Fruit fly (Drosophila melanogaster) whole organism, embryonic: Measurements from ENCODE around the gene CG11699.

Experiments
- ATbp ChIP-seq: fragments of 200-800 bp; sonication (Bioruptor generic); optimal IDR thresholded peaks from 2 replicates; lab custom pipeline; 2017; ENCODE audit warnings: missing biosample characterization, mild to moderate bottlenecking, missing genetic modification characterization, missing genetic modification reagents
- Bdp1 ChIP-seq: fragments of 200-800 bp; sonication (Bioruptor generic); optimal IDR thresholded peaks from 3 replicates; lab custom pipeline; 2016; ENCODE audit warnings: missing biosample characterization, missing genetic modification characterization
- CG10543 ChIP-seq: fragments of 200-800 bp; sonication (Bioruptor generic); optimal IDR thresholded peaks from 3 replicates; lab custom pipeline; 2017; ENCODE audit warnings: missing biosample characterization, mild to moderate bottlenecking, missing genetic modification characterization, moderate library complexity
- CG14441 ChIP-seq: fragments of 200-800 bp; sonication (Bioruptor generic); IDR thresholded peaks from 2 replicates; pipeline ENCODE4 v1.3.6; 2022; ENCODE audit warnings: missing biosample characterization, missing genetic modification characterization
- CG1602 ChIP-seq: fragments of 200-800 bp; sonication (Bioruptor generic); optimal IDR thresholded peaks from 3 replicates; lab custom pipeline; 2016; ENCODE audit warnings: missing biosample characterization, missing genetic modification characterization
- CG1832 ChIP-seq: fragments of 200-800 bp; sonication (Bioruptor generic); optimal IDR thresholded peaks from 2 replicates; lab custom pipeline; 2017; ENCODE audit warnings: missing biosample characterization, mild to moderate bottlenecking, missing genetic modification characterization, inconsistent platforms
- CG31365 ChIP-seq: fragments of 200-800 bp; sonication (Bioruptor generic); optimal IDR thresholded peaks from 2 replicates; lab custom pipeline; 2018; ENCODE audit warnings: missing biosample characterization, mild to moderate bottlenecking, missing genetic modification characterization
- CG32532 ChIP-seq: fragments of 200-800 bp; sonication (Bioruptor generic); IDR thresholded peaks from 2 replicates; pipeline ENCODE4 v1.3.6; 2022; ENCODE audit warnings: missing biosample characterization, missing genetic modification characterization
- CG34376 ChIP-seq: fragments of 200-800 bp; sonication (Bioruptor generic); optimal IDR thresholded peaks from 2 replicates; lab custom pipeline; 2018; ENCODE audit warnings: missing biosample characterization, mild to moderate bottlenecking, missing genetic modification characterization
- CG4360 ChIP-seq: fragments of 200-800 bp; sonication (Bioruptor generic); IDR thresholded peaks from 2 replicates; pipeline ENCODE4 v1.3.6; 2022; ENCODE audit warnings: missing biosample characterization, missing genetic modification characterization
- CG6854 ChIP-seq: fragments of 200-800 bp; sonication (Bioruptor generic); optimal IDR thresholded peaks from 3 replicates; lab custom pipeline; 2017; ENCODE audit warnings: missing biosample characterization, mild to moderate bottlenecking, missing genetic modification characterization
- CG7357 ChIP-seq: fragments of 200-800 bp; sonication (Bioruptor generic); IDR thresholded peaks from 3 replicates; pipeline ENCODE4 v1.3.6; 2022; ENCODE audit warnings: missing biosample characterization, missing genetic modification characterization
- CG7556 ChIP-seq: fragments of 200-800 bp; sonication (Bioruptor generic); optimal IDR thresholded peaks from 2 replicates; lab custom pipeline; 2017; ENCODE audit warnings: missing biosample characterization, mild to moderate bottlenecking, missing genetic modification characterization
- CG8281 ChIP-seq: fragments of 200-800 bp; sonication (Bioruptor generic); optimal IDR thresholded peaks from 2 replicates; lab custom pipeline; 2018; ENCODE audit warnings: missing biosample characterization, mild to moderate bottlenecking, missing genetic modification characterization, moderate library complexity
- CG9876 ChIP-seq: fragments of 200-800 bp; sonication (Bioruptor generic); optimal IDR thresholded peaks from 2 replicates; lab custom pipeline; 2016; ENCODE audit warnings: missing biosample characterization, missing genetic modification characterization
- GATAe ChIP-seq: fragments of 200-800 bp; sonication (Bioruptor generic); conservative IDR thresholded peaks from 2 replicates; pipeline ENCODE4 v1.3.6; 2022; ENCODE audit warnings: missing biosample characterization, missing genetic modification characterization
- HmgZ ChIP-seq: fragments of 200-800 bp; sonication (Bioruptor generic); optimal IDR thresholded peaks from 2 replicates; lab custom pipeline; 2018; ENCODE audit warnings: missing biosample characterization, mild to moderate bottlenecking, missing genetic modification characterization
- MTF-1 ChIP-seq: fragments of 200-800 bp; sonication (Bioruptor generic); optimal IDR thresholded peaks from 2 replicates; lab custom pipeline; 2018; ENCODE audit warnings: missing biosample characterization, mild to moderate bottlenecking, missing genetic modification characterization, borderline replicate concordance
- Med ChIP-seq: fragments of 200-800 bp; sonication (Bioruptor generic); peaks from one replicate; lab custom pipeline; 2016; ENCODE audit warnings: missing biosample characterization, missing genetic modification characterization, mild to moderate bottlenecking, inconsistent platforms, moderate library complexity
- NFAT ChIP-seq: fragments of 200-800 bp; sonication (Bioruptor generic); IDR thresholded peaks from 2 replicates; pipeline ENCODE4 v1.3.6; 2022; ENCODE audit warnings: missing biosample characterization, missing genetic modification characterization
- Pdp1 ChIP-seq, 2 experiments: fragments of 200-800 bp; sonication (Bioruptor generic); optimal IDR thresholded peaks; 3 replicates each; lab custom pipeline; 2016; ENCODE audit warnings: missing biosample characterization in 2 of 2, missing genetic modification characterization in 2 of 2, mild to moderate bottlenecking in 1 of 2, moderate library complexity in 1 of 2
- Poxn ChIP-seq: fragments of 200-800 bp; sonication (Bioruptor generic); IDR thresholded peaks from 2 replicates; pipeline ENCODE4 v1.3.6; 2022; ENCODE audit warnings: missing biosample characterization, missing genetic modification characterization
- Rfx ChIP-seq: fragments of 200-800 bp; sonication (Bioruptor generic); IDR thresholded peaks from 2 replicates; pipeline ENCODE4 v1.3.6; 2022; ENCODE audit warnings: missing biosample characterization, missing genetic modification characterization
- Rx ChIP-seq: fragments of 200-800 bp; sonication (Bioruptor generic); IDR thresholded peaks from 2 replicates; pipeline ENCODE4 v1.3.6; 2022; ENCODE audit warnings: missing biosample characterization, missing genetic modification characterization
- Tbp ChIP-seq: fragments of >200 bp; optimal IDR thresholded peaks from 2 replicates; lab custom pipeline; 2018; ENCODE audit warnings: missing biosample characterization, missing genetic modification characterization
- cg ChIP-seq: fragments of 200-800 bp; sonication (Bioruptor generic); optimal IDR thresholded peaks from 3 replicates; lab custom pipeline; 2019; ENCODE audit warnings: missing biosample characterization, mild to moderate bottlenecking, missing genetic modification characterization, moderate library complexity
- chinmo ChIP-seq: fragments of 200-800 bp; sonication (Bioruptor generic); IDR thresholded peaks from 4 replicates; pipeline ENCODE4 v1.3.6; 2022; ENCODE audit warnings: missing biosample characterization, missing genetic modification characterization; ENCODE audit not compliant: partially characterized antibody
- crol ChIP-seq: fragments of 200-800 bp; sonication (Bioruptor generic); IDR thresholded peaks from 2 replicates; pipeline ENCODE4 v1.3.6; 2022; ENCODE audit warnings: missing biosample characterization, missing genetic modification characterization
- cwo ChIP-seq: fragments of 200-800 bp; sonication (Bioruptor generic); optimal IDR thresholded peaks from 3 replicates; lab custom pipeline; 2017; ENCODE audit warnings: missing biosample characterization, missing genetic modification characterization, mild to moderate bottlenecking, moderate library complexity, missing genetic modification reagents
- exex ChIP-seq: fragments of 200-800 bp; sonication (Bioruptor generic); optimal IDR thresholded peaks from 4 replicates; lab custom pipeline; 2018; ENCODE audit warnings: missing biosample characterization, mild to moderate bottlenecking, missing genetic modification characterization, moderate library complexity
- ftz-f1 ChIP-seq: fragments of 200-800 bp; sonication (Bioruptor generic); optimal IDR thresholded peaks from 2 replicates; lab custom pipeline; 2016; ENCODE audit warnings: missing biosample characterization, missing genetic modification characterization
- lab ChIP-seq: fragments of 200-800 bp; sonication (Bioruptor generic); optimal IDR thresholded peaks from 3 replicates; lab custom pipeline; 2017; ENCODE audit warnings: missing biosample characterization, missing genetic modification characterization, mild to moderate bottlenecking, moderate library complexity, missing genetic modification reagents
- mirr ChIP-seq: fragments of 200-800 bp; sonication (Bioruptor generic); optimal IDR thresholded peaks from 3 replicates; lab custom pipeline; 2018; ENCODE audit warnings: missing biosample characterization, mild to moderate bottlenecking, missing genetic modification characterization
- pzg ChIP-seq: fragments of 200-800 bp; sonication (Bioruptor generic); optimal IDR thresholded peaks from 3 replicates; lab custom pipeline; 2018; ENCODE audit warnings: missing biosample characterization, mild to moderate bottlenecking, missing genetic modification characterization, moderate library complexity
- row ChIP-seq: fragments of 200-800 bp; sonication (Bioruptor generic); IDR thresholded peaks from 3 replicates; pipeline ENCODE4 v1.3.6; 2022; ENCODE audit warnings: missing biosample characterization, missing genetic modification characterization
- sd ChIP-seq: fragments of 200-800 bp; sonication (Bioruptor generic); optimal IDR thresholded peaks from 3 replicates; lab custom pipeline; 2018; ENCODE audit warnings: missing biosample characterization, mild to moderate bottlenecking, missing genetic modification characterization, moderate library complexity
- sens ChIP-seq: fragments of 200-800 bp; sonication (Bioruptor generic); peaks from one replicate; lab custom pipeline; 2016; ENCODE audit warnings: missing biosample characterization, missing genetic modification characterization
- sug ChIP-seq: fragments of 200-800 bp; optimal IDR thresholded peaks from 2 replicates; lab custom pipeline; 2019; ENCODE audit warnings: missing biosample characterization, mild to moderate bottlenecking, missing genetic modification characterization, moderate library complexity
- wor ChIP-seq: fragments of 200-800 bp; sonication (Bioruptor generic); IDR thresholded peaks from 2 replicates; pipeline ENCODE4 v1.3.6; 2022; ENCODE audit warnings: missing biosample characterization, missing genetic modification characterization

CG11699 gene

dm6 chrX:11616496-11616952, 46.1 kb downstream of the CG11699 start (continued):
- TF ChIP-seq Bdp1 (no peak), ATbp (no peak), chinmo (no peak), cg (GFP tag; lab: Kevin White, UChicago) (peak; percentile 76), MTF-1 (no peak), CG4360 (GFP tag; lab: Robert Waterston, UW) (peak; percentile 91), CG1602 (no peak), CG7357 (GFP tag; lab: Robert Waterston, UW) (no peak), CG14441 (GFP tag; lab: Robert Waterston, UW) (no peak), CG9876 (no peak)

- TF ChIP-seq CG7556 (GFP tag; lab: Kevin White, UChicago) (no peak), exex (peak; percentile 31), Med (GFP tag; lab: Kevin White, UChicago) (peak; percentile 50), wor (GFP tag; lab: Robert Waterston, UW) (no peak), sens (GFP tag; lab: Kevin White, UChicago) (peak; percentile 66), Pdp1 (GFP tag; optimal IDR thresholded peaks at IDR 0.05; lab: Kevin White, UChicago) (peak in 1 of 2 experiments; percentile 81), CG8281 (tag; lab: Kevin White, UChicago) (peak; percentile 35)
Measured at dm6 chrX:11619617-11620016, 49.2 kb downstream of the CG11699 start.

dm6 chrX:11620527-11620926, 50.1 kb downstream of the CG11699 start:
- TF ChIP-seq exex (peak; percentile 52), CG1832 (GFP tag; lab: Kevin White, UChicago) (peak; percentile 26), Tbp (GFP tag; lab: Kevin White, UChicago) (no peak), Med (GFP tag; lab: Kevin White, UChicago) (peak; percentile 40), sug (tag; lab: Kevin White, UChicago) (peak; percentile 50), cwo (GFP tag; lab: Kevin White, UChicago) (peak; percentile 73), crol (peak; percentile 96), GATAe (GFP tag; lab: Robert Waterston, UW) (peak; percentile 77), row (GFP tag; lab: Robert Waterston, UW) (peak; percentile 44), Poxn (no peak), chinmo (0 out of 4 replicates have a peak, but pooled peaks have one; percentile 49), sd (peak; percentile 88), Rfx (peak; percentile 18; the same call in 1 of the 2 replicates), Rx (GFP tag; lab: Robert Waterston, UW) (no peak), lab (GFP tag; lab: Kevin White, UChicago) (peak; percentile 17), pzg (peak; percentile 5), mirr (GFP tag; lab: Kevin White, UChicago) (peak; percentile 66), CG31365 (tag; lab: Kevin White, UChicago) (no peak), HmgZ (tag; lab: Kevin White, UChicago) (peak; percentile 20), CG34376 (GFP tag; lab: Kevin White, UChicago) (peak; percentile 90), NFAT (GFP tag; lab: Robert Waterston, UW) (peak; percentile 20; the same call in 1 of the 2 replicates), CG10543 (peak; percentile 35), CG6854 (GFP tag; lab: Kevin White, UChicago) (no peak), ftz-f1 (GFP tag; lab: Kevin White, UChicago) (peak; percentile 85), CG32532 (GFP tag; lab: Robert Waterston, UW) (0 out of 2 replicates have a peak, but pooled peaks have one; percentile 11)
